Worm (Caenorhabditis elegans) whole organism, midembryonic: ENCODE data around the gene T19C9.10.

ENCODE experiments used
- cog-1 ChIP-seq: sonication (generic microtip); optimal IDR thresholded peaks from 2 replicates; lab custom pipeline; 2016; ENCODE audit warnings: missing genetic modification characterization, missing compliant biosample characterization
- flt-1 ChIP-seq: fragments of 200-800 bp; sonication (Bioruptor generic); IDR thresholded peaks from 2 replicates; pipeline ENCODE4 v1.3.6; 2022; ENCODE audit warnings: missing genetic modification characterization, missing compliant biosample characterization
- klf-2 ChIP-seq: fragments of 200-800 bp; sonication (Bioruptor generic); conservative IDR thresholded peaks from 2 replicates; pipeline ENCODE4 v1.3.6; 2022; ENCODE audit warnings: missing genetic modification reagents, missing genetic modification characterization, missing compliant biosample characterization
- med-1 ChIP-seq: sonication (generic microtip); optimal IDR thresholded peaks from 2 replicates; lab custom pipeline; 2017; ENCODE audit warnings: missing genetic modification characterization, mild to moderate bottlenecking, missing compliant biosample characterization, antibody characterized with exemption, missing genetic modification reagents; ENCODE audit not compliant: insufficient read depth
- tab-1 ChIP-seq: fragments of 200-800 bp; sonication (Bioruptor generic); IDR thresholded peaks from 2 replicates; pipeline ENCODE4 v1.3.6; 2022; ENCODE audit warnings: missing genetic modification characterization, missing compliant biosample characterization
- ztf-23 ChIP-seq: fragments of 200-800 bp; sonication (Bioruptor generic); IDR thresholded peaks from 2 replicates; pipeline ENCODE4 v1.3.6; 2022; ENCODE audit warnings: missing genetic modification reagents, missing genetic modification characterization, missing compliant biosample characterization

ce11 chrV:17284159-17284558, 47.8 kb downstream of the T19C9.10 start:
- TF ChIP-seq cog-1 (tag; lab: Kevin White, UChicago): no peak
- TF ChIP-seq flt-1 (GFP tag; lab: Robert Waterston, UW): no peak
- TF ChIP-seq klf-2 (GFP tag; lab: Robert Waterston, UW): no peak
- no peak for TF ChIP-seq med-1 (GFP tag; lab: Kevin White, UChicago)
- no peak for TF ChIP-seq tab-1 (GFP tag; lab: Robert Waterston, UW)
- no peak for TF ChIP-seq ztf-23 (GFP tag; lab: Robert Waterston, UW)
